Worm (Caenorhabditis elegans) whole organism, late embryonic: ENCODE data around the gene pgam-5.

ENCODE experiments used
- C38D4.7 ChIP-seq: fragments of 200-800 bp; sonication (Bioruptor generic); optimal IDR thresholded peaks from 2 replicates; lab custom pipeline; 2018; ENCODE audit warnings: mild to moderate bottlenecking, missing genetic modification characterization, moderate library complexity, missing compliant biosample characterization
- K02D7.2 ChIP-seq: sonication (generic microtip); optimal IDR thresholded peaks from 2 replicates; lab custom pipeline; 2017; ENCODE audit warnings: mild to moderate bottlenecking, missing genetic modification characterization, missing compliant biosample characterization
- K09A11.1 ChIP-seq: sonication (generic microtip); optimal IDR thresholded peaks from 2 replicates; lab custom pipeline; 2017; ENCODE audit warnings: antibody characterized with exemption, mild to moderate bottlenecking, missing genetic modification characterization, missing compliant biosample characterization; ENCODE audit not compliant: insufficient read depth
- T23F11.4 ChIP-seq: fragments of 200-800 bp; sonication (Bioruptor generic); optimal IDR thresholded peaks from 2 replicates; lab custom pipeline; 2018; ENCODE audit warnings: mild to moderate bottlenecking, missing genetic modification characterization, missing compliant biosample characterization
- Y22D7AL.16 ChIP-seq: sonication (generic microtip); optimal IDR thresholded peaks from 2 replicates; lab custom pipeline; 2016; ENCODE audit warnings: missing genetic modification characterization, missing compliant biosample characterization
- ahr-1 ChIP-seq: sonication (generic microtip); optimal IDR thresholded peaks from 2 replicates; lab custom pipeline; 2016; ENCODE audit warnings: missing genetic modification characterization, missing compliant biosample characterization
- ceh-18 ChIP-seq: sonication (generic microtip); optimal IDR thresholded peaks from 2 replicates; lab custom pipeline; 2016; ENCODE audit warnings: missing genetic modification characterization, missing compliant biosample characterization
- ceh-19 ChIP-seq: fragments of 200-800 bp; sonication (Bioruptor generic); optimal IDR thresholded peaks from 2 replicates; lab custom pipeline; 2018; ENCODE audit warnings: mild to moderate bottlenecking, missing genetic modification characterization, missing compliant biosample characterization
- ceh-30 ChIP-seq: fragments of 150-350 bp; optimal IDR thresholded peaks from 2 replicates; lab custom pipeline; 2014; ENCODE audit warnings: missing biosample characterization, missing genetic modification characterization
- ceh-34 ChIP-seq: sonication (generic microtip); optimal IDR thresholded peaks from 2 replicates; lab custom pipeline; 2016; ENCODE audit warnings: mild to moderate bottlenecking, missing genetic modification characterization, missing compliant biosample characterization
- ceh-45 ChIP-seq: fragments of 200-800 bp; sonication (Bioruptor generic); IDR thresholded peaks from 2 replicates; pipeline ENCODE4 v1.3.6; 2022; ENCODE audit warnings: missing genetic modification reagents, missing genetic modification characterization, missing compliant biosample characterization
- ceh-48 ChIP-seq: sonication (generic microtip); optimal IDR thresholded peaks from 2 replicates; lab custom pipeline; 2016; ENCODE audit warnings: missing genetic modification characterization, inconsistent platforms, missing compliant biosample characterization
- ceh-9 ChIP-seq: sonication (generic microtip); optimal IDR thresholded peaks from 2 replicates; lab custom pipeline; 2016; ENCODE audit warnings: mild to moderate bottlenecking, missing genetic modification characterization, inconsistent platforms, missing compliant biosample characterization
- che-1 ChIP-seq: sonication (generic microtip); optimal IDR thresholded peaks from 2 replicates; lab custom pipeline; 2016; ENCODE audit warnings: mild to moderate bottlenecking, missing genetic modification characterization, missing compliant biosample characterization
- elt-2 ChIP-seq: sonication (generic microtip); optimal IDR thresholded peaks from 2 replicates; lab custom pipeline; 2016; ENCODE audit warnings: missing genetic modification reagents, missing genetic modification characterization, missing compliant biosample characterization
- ets-4 ChIP-seq: sonication (generic microtip); optimal IDR thresholded peaks from 2 replicates; lab custom pipeline; 2016; ENCODE audit warnings: missing genetic modification characterization, missing compliant biosample characterization
- eyg-1 ChIP-seq: sonication (generic microtip); optimal IDR thresholded peaks from 2 replicates; lab custom pipeline; 2016; ENCODE audit warnings: missing genotype, missing genetic modification characterization, missing compliant biosample characterization
- fax-1 ChIP-seq: sonication (generic microtip); optimal IDR thresholded peaks from 2 replicates; lab custom pipeline; 2016; ENCODE audit warnings: missing genotype, missing genetic modification characterization, missing compliant biosample characterization
- fkh-10 ChIP-seq: fragments of 150-350 bp; optimal IDR thresholded peaks from 2 replicates; lab custom pipeline; 2014; ENCODE audit warnings: missing biosample characterization, missing genetic modification reagents, missing genetic modification characterization
- hlh-15 ChIP-seq: sonication (generic microtip); optimal IDR thresholded peaks from 2 replicates; lab custom pipeline; 2016; ENCODE audit warnings: missing genetic modification characterization, missing compliant biosample characterization
- hlh-8 ChIP-seq: sonication (generic microtip); optimal IDR thresholded peaks from 2 replicates; lab custom pipeline; 2016; ENCODE audit warnings: missing genotype, missing genetic modification characterization, missing compliant biosample characterization
- lim-6 ChIP-seq: sonication (generic microtip); optimal IDR thresholded peaks from 2 replicates; lab custom pipeline; 2016; ENCODE audit warnings: missing genetic modification characterization, missing compliant biosample characterization
- lin-11 ChIP-seq: fragments of 200-800 bp; sonication (Bioruptor generic); optimal IDR thresholded peaks from 2 replicates; lab custom pipeline; 2018; ENCODE audit warnings: mild to moderate bottlenecking, missing genetic modification characterization, missing compliant biosample characterization
- madf-2 ChIP-seq: sonication (generic microtip); optimal IDR thresholded peaks from 2 replicates; lab custom pipeline; 2017; ENCODE audit warnings: missing genetic modification characterization, missing compliant biosample characterization
- mec-3 ChIP-seq: sonication (generic microtip); optimal IDR thresholded peaks from 2 replicates; lab custom pipeline; 2016; ENCODE audit warnings: borderline replicate concordance, missing genetic modification characterization, missing compliant biosample characterization
- nfya-1 ChIP-seq: sonication (generic microtip); optimal IDR thresholded peaks from 2 replicates; lab custom pipeline; 2017; ENCODE audit warnings: missing genetic modification characterization, mild to moderate bottlenecking, missing compliant biosample characterization, antibody characterized with exemption, moderate library complexity
- nhr-11 ChIP-seq: fragments of 150-350 bp; optimal IDR thresholded peaks from 2 replicates; lab custom pipeline; 2014; ENCODE audit warnings: missing biosample characterization, missing genetic modification characterization
- odd-2 ChIP-seq: sonication (generic microtip); optimal IDR thresholded peaks from 2 replicates; lab custom pipeline; 2017; ENCODE audit warnings: antibody characterized with exemption, mild to moderate bottlenecking, missing genetic modification characterization, missing compliant biosample characterization
- pax-1 ChIP-seq: fragments of 150-350 bp; optimal IDR thresholded peaks from 2 replicates; lab custom pipeline; 2014; ENCODE audit warnings: missing biosample characterization, missing genetic modification characterization
- pqm-1 ChIP-seq: sonication (generic microtip); optimal IDR thresholded peaks from 2 replicates; lab custom pipeline; 2016; ENCODE audit warnings: missing genetic modification characterization, missing compliant biosample characterization
- pros-1 ChIP-seq: fragments of 150-350 bp; optimal IDR thresholded peaks from 2 replicates; lab custom pipeline; 2014; ENCODE audit warnings: missing biosample characterization, missing genetic modification reagents, missing genetic modification characterization
- sdc-2 ChIP-seq: sonication (generic microtip); optimal IDR thresholded peaks from 2 replicates; lab custom pipeline; 2016; ENCODE audit warnings: missing genotype, missing genetic modification characterization, missing compliant biosample characterization
- sox-4 ChIP-seq: sonication (generic microtip); optimal IDR thresholded peaks from 2 replicates; lab custom pipeline; 2017; ENCODE audit warnings: mild to moderate bottlenecking, missing genetic modification characterization, inconsistent platforms, missing compliant biosample characterization
- ttx-3 ChIP-seq: sonication (generic microtip); optimal IDR thresholded peaks from 2 replicates; lab custom pipeline; 2016; ENCODE audit warnings: missing genetic modification reagents, missing genetic modification characterization, missing compliant biosample characterization
- unc-42 ChIP-seq: sonication (generic microtip); optimal IDR thresholded peaks from 2 replicates; lab custom pipeline; 2016; ENCODE audit warnings: missing genotype, missing genetic modification characterization, missing compliant biosample characterization
- unc-55 ChIP-seq: sonication (generic microtip); optimal IDR thresholded peaks from 2 replicates; lab custom pipeline; 2017; ENCODE audit warnings: missing biosample characterization, missing genetic modification reagents, missing genetic modification characterization

Gene pgam-5

ce11 chrII:7557981-7558380 is 40.6 kb downstream of the pgam-5 start (continued):
- TF ChIP-seq nhr-11 (no peak), fkh-10 (GFP tag; lab: Kevin White, UChicago) (no peak)

ce11 chrII:7555454-7555853 is 43.1 kb downstream of the pgam-5 start, which contains the start of gene ZK1290.14:
Gene ZK1290.14 (minus strand): TSS chrII:7555592.
- TF ChIP-seq ceh-30 (tag; lab: Kevin White, UChicago) (no peak), T23F11.4 (GFP tag; lab: Kevin White, UChicago) (no peak), pqm-1 (no peak), ets-4 (tag; lab: Kevin White, UChicago) (no peak), ceh-45 (no peak), eyg-1 (no peak), K09A11.1 (tag; lab: Kevin White, UChicago) (no peak), unc-42 (no peak), nfya-1 (tag; lab: Kevin White, UChicago) (no peak), pros-1 (tag; lab: Kevin White, UChicago) (no peak), C38D4.7 (GFP tag; lab: Kevin White, UChicago) (no peak), K02D7.2 (tag; lab: Kevin White, UChicago) (no peak), unc-55 (GFP tag; lab: Kevin White, UChicago) (no peak), mec-3 (no peak), ahr-1 (tag; lab: Kevin White, UChicago) (no peak), hlh-8 (tag; lab: Kevin White, UChicago) (no peak), madf-2 (tag; lab: Kevin White, UChicago) (no peak), ceh-9 (tag; lab: Kevin White, UChicago) (no peak), ceh-18 (tag; lab: Kevin White, UChicago) (no peak), che-1 (tag; lab: Kevin White, UChicago) (no peak)

ce11 chrII:7554716-7555247 is 43.8 kb downstream of the pgam-5 start:
- TF ChIP-seq elt-2 (tag; lab: Kevin White, UChicago) (peak; percentile 32), odd-2 (tag; lab: Kevin White, UChicago) (no peak)

- TF ChIP-seq unc-55 (GFP tag; lab: Kevin White, UChicago) = no peak
- no peak for TF ChIP-seq ahr-1 (tag; lab: Kevin White, UChicago)
- no peak for TF ChIP-seq pax-1 (tag; lab: Kevin White, UChicago)
- no peak for TF ChIP-seq sox-4
- TF ChIP-seq madf-2 (tag; lab: Kevin White, UChicago) = no peak
- no peak for TF ChIP-seq fax-1
- no peak for TF ChIP-seq hlh-15
- no peak for TF ChIP-seq unc-42
- TF ChIP-seq ceh-45 = no peak
- TF ChIP-seq ceh-48 (tag; lab: Kevin White, UChicago) = no peak
- TF ChIP-seq ttx-3 (tag; lab: Kevin White, UChicago) = no peak
- TF ChIP-seq Y22D7AL.16 (tag; lab: Kevin White, UChicago) = no peak
- TF ChIP-seq lin-11 (tag; lab: Kevin White, UChicago) = no peak
- no peak for TF ChIP-seq ceh-34 (tag; lab: Kevin White, UChicago)
- no peak for TF ChIP-seq ceh-19 (GFP tag; lab: Kevin White, UChicago)
- no peak for TF ChIP-seq lim-6 (tag; lab: Kevin White, UChicago)
- TF ChIP-seq sdc-2 (tag; lab: Kevin White, UChicago) = no peak
- TF ChIP-seq, all 69 proteins: peak for 0
These were observed 44.7 kb downstream of the pgam-5 start, which contains the start of gene ZK1290.10 for ce11 chrII:7553806-7554205. Gene ZK1290.10 (minus strand): TSS chrII:7553906.
